Fruit fly (Drosophila melanogaster): Measurements from ENCODE around the gene CG3982.

The CG3982 gene

dm6 chr3L:9399013-9399750, 18.0 kb downstream of the CG3982 start, which contains the start of gene CG4080 (continued):
- TF ChIP-seq Fer3 (tag; optimal IDR thresholded peaks at IDR 0.05) (no peak), CG34224 (GFP tag; IDR thresholded peaks at IDR 0.05; ENCODE audit: partially characterized antibody) (peak; percentile 69), gro (GFP tag; optimal IDR thresholded peaks at IDR 0.05) (no peak), HHEX (GFP tag; optimal IDR thresholded peaks at IDR 0.05) (no peak), dysf (GFP tag; IDR thresholded peaks at IDR 0.05) (no peak), tll (GFP tag; optimal IDR thresholded peaks at IDR 0.05) (no peak), sna (GFP tag; IDR thresholded peaks at IDR 0.05; ENCODE audit: partially characterized antibody) (peak; percentile 78), gce (GFP tag; IDR thresholded peaks at IDR 0.05) (0 out of 3 replicates have a peak, but pooled peaks have one; percentile 5), bbx (GFP tag; IDR thresholded peaks at IDR 0.05; ENCODE audit: partially characterized antibody) (peak; percentile 72), zfh1 (GFP tag; IDR thresholded peaks at IDR 0.05) (no peak), Dll (GFP tag; IDR thresholded peaks at IDR 0.05; ENCODE audit: partially characterized antibody) (peak; percentile 89), corto (GFP tag; optimal IDR thresholded peaks at IDR 0.05) (peak; percentile 32), run (tag; optimal IDR thresholded peaks at IDR 0.05) (no peak), NFAT (GFP tag; IDR thresholded peaks at IDR 0.05) (no peak), h (optimal IDR thresholded peaks at IDR 0.05) (no peak), CG15696 (tag; optimal IDR thresholded peaks at IDR 0.05) (no peak), CG18476 (GFP tag; optimal IDR thresholded peaks at IDR 0.05) (peak; percentile 30), nerfin-2 (GFP tag; IDR thresholded peaks at IDR 0.05; ENCODE audit: partially characterized antibody) (no peak; the same call in none of the 2 replicates), Sox102F (GFP tag; optimal IDR thresholded peaks at IDR 0.05) (no peak), Elba2 (GFP tag; optimal IDR thresholded peaks at IDR 0.05) (no peak), odd (GFP tag; optimal IDR thresholded peaks at IDR 0.05) (no peak), CG1792 (GFP tag; optimal IDR thresholded peaks at IDR 0.05) (no peak), Xrp1 (GFP tag; IDR thresholded peaks at IDR 0.05) (no peak; the same call in 1 of the 2 replicates), PHDP (tag; optimal IDR thresholded peaks at IDR 0.05) (peak; percentile 43), CG7987 (GFP tag; optimal IDR thresholded peaks at IDR 0.05) (peak; percentile 25), Stat92E (GFP tag; optimal IDR thresholded peaks at IDR 0.05) (peak in 1 of 3 experiments; percentile 17), vfl (GFP tag; optimal IDR thresholded peaks at IDR 0.05) (no peak), Ravus (GFP tag; IDR thresholded peaks at IDR 0.05) (no peak), luna (GFP tag; optimal IDR thresholded peaks at IDR 0.05) (no peak), CG6854 (GFP tag; optimal IDR thresholded peaks at IDR 0.05) (no peak), gcm (GFP tag; optimal IDR thresholded peaks at IDR 0.05) (peak; percentile 11), jumu (GFP tag; optimal IDR thresholded peaks at IDR 0.05) (no peak), CG12299 (tag; optimal IDR thresholded peaks at IDR 0.05) (peak; percentile 10), Pdp1 (GFP tag; optimal IDR thresholded peaks at IDR 0.05) (peak in 1 of 2 experiments; percentile 22), MESR4 (GFP tag; optimal IDR thresholded peaks at IDR 0.05) (peak; percentile 89), z (GFP tag; IDR thresholded peaks at IDR 0.05) (no peak), tgo (GFP tag; IDR thresholded peaks at IDR 0.05) (no peak), CG7372 (GFP tag; IDR thresholded peaks at IDR 0.05) (no peak), ase (GFP tag; IDR thresholded peaks at IDR 0.05) (no peak), CG6689 (GFP tag; IDR thresholded peaks at IDR 0.05) (0 out of 2 replicates have a peak, but pooled peaks have one; percentile 18), Doc3 (GFP tag; IDR thresholded peaks at IDR 0.05; ENCODE audit: partially characterized antibody) (peak; percentile 84), Camta (GFP tag; optimal IDR thresholded peaks at IDR 0.05) (peak; percentile 16), CG3726 (GFP tag; IDR thresholded peaks at IDR 0.05) (no peak), CG3838 (GFP tag; optimal IDR thresholded peaks at IDR 0.05) (peak; percentile 15), prd (optimal IDR thresholded peaks at IDR 0.05) (no peak), prd (GFP tag; IDR thresholded peaks at IDR 0.05) (no peak), sisA (GFP tag; IDR thresholded peaks at IDR 0.05) (no peak), CG9609 (GFP tag; optimal IDR thresholded peaks at IDR 0.05) (no peak), bcd (GFP tag; optimal IDR thresholded peaks at IDR 0.05) (no peak)

Measured in whole organism, embryonic.